Fruit fly (Drosophila melanogaster): ENCODE results near the gene mfrn.

The mfrn gene

DNA sequence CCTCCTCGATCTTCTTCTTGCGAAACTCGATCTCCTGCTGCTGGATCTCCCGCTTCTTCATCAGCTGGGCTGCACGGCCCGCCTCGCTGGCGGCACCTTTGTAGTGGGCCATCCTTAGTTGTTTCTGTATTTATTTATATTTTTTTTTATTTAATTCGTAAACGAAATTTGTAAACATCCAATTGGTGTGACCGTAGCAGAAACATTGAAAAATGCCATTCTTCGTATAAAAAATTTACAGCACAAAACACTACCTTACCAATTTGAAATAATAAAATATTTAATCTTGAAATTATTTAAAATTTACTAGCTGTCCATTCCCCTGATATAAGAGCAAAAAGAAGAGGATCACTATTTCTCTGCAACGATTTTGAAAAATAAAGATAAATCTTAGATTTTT, 26.9 kb downstream of the mfrn start, which contains the start of gene CG12259 (continued):
- TF ChIP-seq amos (GFP tag; IDR thresholded peaks at IDR 0.05; ENCODE audit: partially characterized antibody), result no peak
- TF ChIP-seq CG31365 (tag; optimal IDR thresholded peaks at IDR 0.05), result no peak
- TF ChIP-seq odd (GFP tag; optimal IDR thresholded peaks at IDR 0.05), result no peak
- TF ChIP-seq CG10321 (GFP tag; IDR thresholded peaks at IDR 0.05), result no peak
- no peak for TF ChIP-seq hb (GFP tag; IDR thresholded peaks at IDR 0.05; ENCODE audit: partially characterized antibody)
- peak; percentile 35 for TF ChIP-seq CG9797 (GFP tag; optimal IDR thresholded peaks at IDR 0.05)
- TF ChIP-seq eve (GFP tag; optimal IDR thresholded peaks at IDR 0.05), result no peak
- peak; percentile 76 for TF ChIP-seq row (GFP tag; IDR thresholded peaks at IDR 0.05)
- TF ChIP-seq Awh (GFP tag; IDR thresholded peaks at IDR 0.05), result no peak
- no peak for TF ChIP-seq ro (GFP tag; IDR thresholded peaks at IDR 0.05)
- peak; percentile 50 for TF ChIP-seq CG10267 (tag; optimal IDR thresholded peaks at IDR 0.05)
- 0 out of 3 replicates have a peak, but pooled peaks have one; percentile 10 for TF ChIP-seq CG34224 (GFP tag; IDR thresholded peaks at IDR 0.05; ENCODE audit: partially characterized antibody)
- no peak for TF ChIP-seq CG11504 (tag; optimal IDR thresholded peaks at IDR 0.05)
- TF ChIP-seq Drgx (GFP tag; IDR thresholded peaks at IDR 0.05), result no peak
- peak; percentile 59 for TF ChIP-seq MBD-R2 (GFP tag; IDR thresholded peaks at IDR 0.05)
- TF ChIP-seq ATbp (GFP tag; optimal IDR thresholded peaks at IDR 0.05), result peak; percentile 7

DNA sequence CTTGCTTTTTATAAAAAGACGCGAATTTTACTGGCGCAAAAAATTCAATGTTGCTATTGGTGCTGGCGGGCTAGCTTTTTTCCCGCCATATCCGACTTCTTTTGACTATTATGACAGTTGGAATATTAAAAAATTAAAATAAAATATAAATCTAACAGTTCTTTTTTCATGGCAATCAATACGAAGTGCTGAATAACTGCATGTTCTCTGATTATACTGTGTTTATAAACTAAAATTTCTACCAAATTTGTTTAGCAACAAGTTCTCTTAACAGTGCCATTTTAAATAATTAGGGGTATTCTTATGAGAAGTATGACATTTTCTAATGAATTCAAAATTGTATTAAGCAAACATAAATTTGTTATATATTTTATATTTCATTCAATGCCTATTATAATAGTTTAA, 28.4 kb downstream of the mfrn start, which contains the start of gene Boh1:
Boh1 (minus strand) TSS at position 76 of the 405 bp plus-strand sequence.
- TF ChIP-seq CG13296 (GFP tag; optimal IDR thresholded peaks at IDR 0.05) (peak; percentile 56), CG11504 (tag; optimal IDR thresholded peaks at IDR 0.05) (peak; percentile 90), nom (GFP tag; optimal IDR thresholded peaks at IDR 0.05) (no peak), jigr1 (GFP tag; IDR thresholded peaks at IDR 0.05) (no peak; the same call in 2 of the 3 replicates), CG4360 (GFP tag; IDR thresholded peaks at IDR 0.05) (no peak), az2 (GFP tag; optimal IDR thresholded peaks at IDR 0.05) (no peak), chinmo (GFP tag; IDR thresholded peaks at IDR 0.05; ENCODE audit: partially characterized antibody) (no peak), pfk (GFP tag; optimal IDR thresholded peaks at IDR 0.05) (no peak), HLH54F (GFP tag; optimal IDR thresholded peaks at IDR 0.05) (no peak), CG4282 (GFP tag; optimal IDR thresholded peaks at IDR 0.05) (no peak), CG13123 (GFP tag; optimal IDR thresholded peaks at IDR 0.05) (no peak), CG16815 (GFP tag; optimal IDR thresholded peaks at IDR 0.05) (no peak), CG6683 (GFP tag; optimal IDR thresholded peaks at IDR 0.05) (no peak), wek (GFP tag; optimal IDR thresholded peaks at IDR 0.05) (peak; percentile 84), CG11085 (GFP tag; IDR thresholded peaks at IDR 0.05) (no peak), Fer1 (GFP tag; optimal IDR thresholded peaks at IDR 0.05) (peak; percentile 53), CG32767 (GFP tag; IDR thresholded peaks at IDR 0.05) (no peak), hb (GFP tag; IDR thresholded peaks at IDR 0.05; ENCODE audit: partially characterized antibody) (no peak), otp (GFP tag; IDR thresholded peaks at IDR 0.05) (no peak), ro (GFP tag; IDR thresholded peaks at IDR 0.05) (no peak), nerfin-1 (tag; optimal IDR thresholded peaks at IDR 0.05) (peak; percentile 24), Xbp1 (GFP tag; optimal IDR thresholded peaks at IDR 0.05) (peak; percentile 10), CG4424 (GFP tag; optimal IDR thresholded peaks at IDR 0.05) (peak; percentile 43), Oli (tag; optimal IDR thresholded peaks at IDR 0.05) (no peak), rib (GFP tag; IDR thresholded peaks at IDR 0.05) (no peak), CG30020 (tag; optimal IDR thresholded peaks at IDR 0.05) (peak; percentile 47), CG3847 (GFP tag; IDR thresholded peaks at IDR 0.05) (no peak), CG10209 (GFP tag; optimal IDR thresholded peaks at IDR 0.05) (no peak), CG9797 (GFP tag; optimal IDR thresholded peaks at IDR 0.05) (no peak), CG9437 (GFP tag; optimal IDR thresholded peaks at IDR 0.05) (no peak), aop (GFP tag; IDR thresholded peaks at IDR 0.05) (no peak), Atf3 (GFP tag; optimal IDR thresholded peaks at IDR 0.05) (no peak), sug (tag; optimal IDR thresholded peaks at IDR 0.05) (peak; percentile 48), onecut (GFP tag; IDR thresholded peaks at IDR 0.05) (no peak), ac (GFP tag; optimal IDR thresholded peaks at IDR 0.05) (no peak), Dll (GFP tag; IDR thresholded peaks at IDR 0.05; ENCODE audit: partially characterized antibody) (no peak), Adf1 (GFP tag; IDR thresholded peaks at IDR 0.05) (no peak), Aef1 (GFP tag; IDR thresholded peaks at IDR 0.05) (no peak)

All from whole organism, embryonic.